Fruit fly (Drosophila melanogaster) whole organism, adult: Measurements from ENCODE around the gene Mlc2.

Source experiments
- CG12768 ChIP-seq: fragments of 200-800 bp; sonication (Bioruptor generic); optimal IDR thresholded peaks from 2 replicates; lab custom pipeline; 2017; ENCODE audit warnings: missing biosample characterization, missing genetic modification characterization, mild to moderate bottlenecking, moderate library complexity, missing genetic modification reagents
- CG14711 ChIP-seq: fragments of 200-800 bp; sonication (Bioruptor generic); optimal IDR thresholded peaks from 2 replicates; lab custom pipeline; 2018; ENCODE audit warnings: missing biosample characterization, mild to moderate bottlenecking, missing genetic modification characterization, moderate library complexity
- CG5204 ChIP-seq: fragments of 200-800 bp; sonication (Bioruptor generic); optimal IDR thresholded peaks from 2 replicates; lab custom pipeline; 2016; ENCODE audit warnings: missing biosample characterization, missing genetic modification characterization
- Clk ChIP-seq: fragments of 200-800 bp; sonication (Bioruptor generic); optimal IDR thresholded peaks from 2 replicates; lab custom pipeline; 2017; ENCODE audit warnings: missing biosample characterization, missing genetic modification characterization
- Crg-1 ChIP-seq: fragments of 200-800 bp; sonication (Bioruptor generic); optimal IDR thresholded peaks from 2 replicates; lab custom pipeline; 2016; ENCODE audit warnings: missing biosample characterization, missing genetic modification characterization
- Hr96 ChIP-seq: fragments of 200-800 bp; sonication (Bioruptor generic); optimal IDR thresholded peaks from 2 replicates; lab custom pipeline; 2016; ENCODE audit warnings: missing biosample characterization, missing genetic modification characterization
- bab1 ChIP-seq: fragments of 200-800 bp; sonication (Bioruptor generic); optimal IDR thresholded peaks from 3 replicates; lab custom pipeline; 2019; ENCODE audit warnings: missing biosample characterization, mild to moderate bottlenecking, missing genetic modification characterization, moderate library complexity
- cic ChIP-seq: fragments of 200-800 bp; sonication (Bioruptor generic); optimal IDR thresholded peaks from 2 replicates; lab custom pipeline; 2017; ENCODE audit warnings: missing biosample characterization, mild to moderate bottlenecking, missing genetic modification characterization, moderate library complexity
- cnc ChIP-seq, 2 experiments: fragments of >200 bp; optimal IDR thresholded peaks; 2 replicates each; lab custom pipeline; 2017
- pad ChIP-seq: fragments of 200-800 bp; sonication (Bioruptor generic); optimal IDR thresholded peaks from 3 replicates; lab custom pipeline; 2017; ENCODE audit warnings: missing biosample characterization, missing genetic modification characterization, mild to moderate bottlenecking, moderate library complexity, missing genetic modification reagents

DNA sequence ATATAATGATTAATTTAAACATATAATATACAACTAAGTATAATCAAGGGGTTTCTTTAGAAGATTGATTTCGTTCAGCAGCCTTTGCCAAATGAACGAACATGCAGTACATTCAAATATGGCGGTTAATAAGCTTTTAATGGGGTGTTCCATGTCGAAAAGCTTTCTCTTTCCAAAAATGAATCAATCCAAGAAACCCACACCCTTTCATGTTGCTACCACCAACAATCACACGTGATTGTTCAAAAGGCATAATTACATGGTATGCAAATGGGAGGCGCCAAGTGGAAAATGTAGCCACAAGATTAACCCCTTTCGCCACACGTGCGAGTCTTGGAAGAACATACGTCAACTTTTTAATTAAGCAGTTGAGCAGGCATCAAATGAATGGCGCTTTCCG, 31.6 kb upstream of the Mlc2 start:
- TF ChIP-seq CG14711 (tag; lab: Kevin White, UChicago) (no peak), Crg-1 (GFP tag; lab: Kevin White, UChicago) (no peak), Hr96 (GFP tag; lab: Kevin White, UChicago) (no peak), CG12768 (GFP tag; lab: Kevin White, UChicago) (no peak), cic (GFP tag; lab: Kevin White, UChicago) (no peak), bab1 (GFP tag; lab: Kevin White, UChicago) (peak; percentile 67), pad (GFP tag; lab: Kevin White, UChicago) (no peak), cnc (optimal IDR thresholded peaks at IDR 0.05; lab: Kevin White, UChicago) (no peak), Clk (GFP tag; lab: Kevin White, UChicago) (no peak), CG5204 (no peak)
